Worm (Caenorhabditis elegans) whole organism, mixed stage, embryonic: ENCODE results near the gene bkip-1.

ENCODE experiments used
- M03D4.4 ChIP-seq: sonication (generic microtip); optimal IDR thresholded peaks from 2 replicates; lab custom pipeline; 2017; ENCODE audit warnings: mild to moderate bottlenecking, missing genetic modification characterization, missing compliant biosample characterization
- bed-3 ChIP-seq: fragments of 200-800 bp; sonication (Bioruptor generic); optimal IDR thresholded peaks from 3 replicates; lab custom pipeline; 2018; ENCODE audit warnings: mild to moderate bottlenecking, missing genetic modification characterization, moderate library complexity, missing compliant biosample characterization
- blmp-1 ChIP-seq: fragments of 150-350 bp; optimal IDR thresholded peaks from 2 replicates; lab custom pipeline; 2014; ENCODE audit warnings: missing biosample characterization, missing genetic modification characterization
- ceh-39 ChIP-seq: fragments of 150-350 bp; optimal IDR thresholded peaks from 2 replicates; lab custom pipeline; 2014; ENCODE audit warnings: missing biosample characterization, missing genetic modification characterization
- ceh-43 ChIP-seq: fragments of 200-800 bp; sonication (Bioruptor generic); optimal IDR thresholded peaks from 2 replicates; lab custom pipeline; 2018; ENCODE audit warnings: mild to moderate bottlenecking, missing genetic modification characterization, moderate library complexity, missing compliant biosample characterization
- ceh-83 ChIP-seq: fragments of 200-800 bp; sonication (Bioruptor generic); optimal IDR thresholded peaks from 2 replicates; lab custom pipeline; 2018; ENCODE audit warnings: mild to moderate bottlenecking, missing genetic modification characterization, missing compliant biosample characterization
- ces-1 ChIP-seq: fragments of 150-350 bp; optimal IDR thresholded peaks from 2 replicates; lab custom pipeline; 2014; ENCODE audit warnings: missing biosample characterization, missing genetic modification reagents, missing genetic modification characterization
- drap-1 ChIP-seq: fragments of 200-800 bp; sonication (Bioruptor generic); optimal IDR thresholded peaks from 3 replicates; lab custom pipeline; 2018; ENCODE audit warnings: mild to moderate bottlenecking, missing genetic modification characterization, missing compliant biosample characterization
- elt-1 ChIP-seq: sonication (generic microtip); optimal IDR thresholded peaks from 2 replicates; lab custom pipeline; 2017; ENCODE audit warnings: missing genetic modification characterization, mild to moderate bottlenecking, missing compliant biosample characterization, antibody characterized with exemption, moderate library complexity, borderline replicate concordance; ENCODE audit not compliant: insufficient read depth
- elt-3 ChIP-seq: fragments of 150-350 bp; optimal IDR thresholded peaks from 2 replicates; lab custom pipeline; 2014; ENCODE audit warnings: missing biosample characterization, missing genetic modification characterization
- flh-1 ChIP-seq: fragments of 200-800 bp; sonication (Bioruptor generic); optimal IDR thresholded peaks from 2 replicates; lab custom pipeline; 2018; ENCODE audit warnings: mild to moderate bottlenecking, missing genetic modification characterization, moderate library complexity, missing compliant biosample characterization
- ham-2 ChIP-seq: fragments of 200-800 bp; sonication (Bioruptor generic); optimal IDR thresholded peaks from 2 replicates; lab custom pipeline; 2018; ENCODE audit warnings: mild to moderate bottlenecking, missing genetic modification characterization, missing compliant biosample characterization
- hlh-1 ChIP-seq: fragments of 150-350 bp; optimal IDR thresholded peaks from 2 replicates; lab custom pipeline; 2014; ENCODE audit warnings: missing biosample characterization, missing genetic modification reagents, missing genetic modification characterization
- lin-13 ChIP-seq: fragments of 150-350 bp; optimal IDR thresholded peaks from 2 replicates; lab custom pipeline; 2014; ENCODE audit warnings: missing biosample characterization, missing genetic modification characterization
- lin-32 ChIP-seq: fragments of 200-800 bp; sonication (Bioruptor generic); optimal IDR thresholded peaks from 2 replicates; lab custom pipeline; 2018; ENCODE audit warnings: mild to moderate bottlenecking, missing genetic modification characterization, missing compliant biosample characterization
- lsy-2 ChIP-seq: fragments of 150-350 bp; optimal IDR thresholded peaks from 2 replicates; lab custom pipeline; 2014; ENCODE audit warnings: missing biosample characterization, missing genetic modification characterization
- mab-5 ChIP-seq: fragments of 150-350 bp; optimal IDR thresholded peaks from 2 replicates; lab custom pipeline; 2014; ENCODE audit warnings: missing biosample characterization, missing genetic modification characterization
- mep-1 ChIP-seq: fragments of 150-350 bp; optimal IDR thresholded peaks from 2 replicates; lab custom pipeline; 2017; ENCODE audit warnings: missing biosample characterization, missing genetic modification reagents, missing genetic modification characterization, inconsistent platforms
- nhr-12 ChIP-seq: fragments of 150-350 bp; optimal IDR thresholded peaks from 2 replicates; lab custom pipeline; 2014; ENCODE audit warnings: missing biosample characterization, missing genetic modification characterization
- nhr-2 ChIP-seq: fragments of 150-350 bp; optimal IDR thresholded peaks from 2 replicates; lab custom pipeline; 2014; ENCODE audit warnings: missing biosample characterization, missing genetic modification characterization
- nhr-237 ChIP-seq: fragments of 150-350 bp; optimal IDR thresholded peaks from 2 replicates; lab custom pipeline; 2014; ENCODE audit warnings: missing biosample characterization, missing genetic modification characterization
- nhr-28 ChIP-seq: fragments of 150-350 bp; optimal IDR thresholded peaks from 2 replicates; lab custom pipeline; 2014; ENCODE audit warnings: missing biosample characterization, missing genetic modification characterization
- nhr-76 ChIP-seq: sonication (generic microtip); optimal IDR thresholded peaks from 2 replicates; lab custom pipeline; 2017; ENCODE audit warnings: missing biosample characterization, missing genetic modification characterization
- pha-4 ChIP-seq: fragments of 150-350 bp; optimal IDR thresholded peaks from 2 replicates; lab custom pipeline; 2018; ENCODE audit warnings: missing biosample characterization, missing genetic modification reagents, missing genetic modification characterization
- sem-2 ChIP-seq: fragments of 200-800 bp; sonication (Bioruptor generic); optimal IDR thresholded peaks from 2 replicates; lab custom pipeline; 2018; ENCODE audit warnings: mild to moderate bottlenecking, missing genetic modification characterization, missing compliant biosample characterization
- sptf-1 ChIP-seq: sonication (generic microtip); optimal IDR thresholded peaks from 2 replicates; lab custom pipeline; 2017; ENCODE audit warnings: mild to moderate bottlenecking, missing genetic modification characterization, moderate library complexity, missing compliant biosample characterization
- tbx-8 ChIP-seq: fragments of 200-800 bp; sonication (Bioruptor generic); optimal IDR thresholded peaks from 2 replicates; lab custom pipeline; 2018; ENCODE audit warnings: mild to moderate bottlenecking, missing genetic modification characterization, moderate library complexity, missing compliant biosample characterization
- unc-120 ChIP-seq: sonication (generic microtip); optimal IDR thresholded peaks from 2 replicates; lab custom pipeline; 2017; ENCODE audit warnings: missing genetic modification characterization, missing compliant biosample characterization; ENCODE audit not compliant: poor library complexity, severe bottlenecking
- unc-39 ChIP-seq: fragments of 150-350 bp; optimal IDR thresholded peaks from 2 replicates; lab custom pipeline; 2014; ENCODE audit warnings: missing biosample characterization, missing genetic modification characterization
- unc-62 ChIP-seq: fragments of 150-350 bp; optimal IDR thresholded peaks from 2 replicates; lab custom pipeline; 2014; ENCODE audit warnings: missing biosample characterization, missing genetic modification reagents, missing genetic modification characterization
- zip-8 ChIP-seq: fragments of 150-350 bp; optimal IDR thresholded peaks from 2 replicates; lab custom pipeline; 2014; ENCODE audit warnings: missing biosample characterization, missing genetic modification characterization
- ztf-11 ChIP-seq: fragments of 150-350 bp; optimal IDR thresholded peaks from 2 replicates; lab custom pipeline; 2014; ENCODE audit warnings: missing biosample characterization, missing genetic modification characterization

The bkip-1 gene

DNA sequence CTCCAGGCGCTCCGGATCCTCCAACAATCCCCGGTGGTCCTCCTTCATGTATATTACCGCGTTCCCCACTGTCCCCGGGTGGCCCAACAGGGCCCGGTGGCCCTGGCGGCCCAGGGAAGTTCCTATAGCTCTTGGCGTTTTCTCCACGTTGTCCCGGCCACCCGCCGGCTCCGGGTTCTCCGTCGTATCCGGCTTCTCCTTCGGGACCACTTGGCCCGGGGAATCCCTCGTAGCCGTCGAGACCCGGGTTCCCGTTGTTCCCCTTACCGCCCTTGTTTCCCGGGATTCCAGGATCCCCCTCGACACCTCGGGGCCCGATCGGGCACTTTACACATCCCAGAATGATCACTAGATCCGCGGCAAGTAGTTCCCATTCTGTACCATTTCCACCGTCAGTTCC, 9.9 kb upstream of the bkip-1 start:
- TF ChIP-seq lsy-2 (tag; lab: Kevin White, UChicago), result no peak
- no peak for TF ChIP-seq mab-5 (tag; lab: Kevin White, UChicago)
- no peak for TF ChIP-seq ham-2
- TF ChIP-seq ces-1, result no peak
- no peak for TF ChIP-seq ztf-11 (tag; lab: Kevin White, UChicago)
- TF ChIP-seq M03D4.4 (tag; lab: Kevin White, UChicago), result no peak

DNA sequence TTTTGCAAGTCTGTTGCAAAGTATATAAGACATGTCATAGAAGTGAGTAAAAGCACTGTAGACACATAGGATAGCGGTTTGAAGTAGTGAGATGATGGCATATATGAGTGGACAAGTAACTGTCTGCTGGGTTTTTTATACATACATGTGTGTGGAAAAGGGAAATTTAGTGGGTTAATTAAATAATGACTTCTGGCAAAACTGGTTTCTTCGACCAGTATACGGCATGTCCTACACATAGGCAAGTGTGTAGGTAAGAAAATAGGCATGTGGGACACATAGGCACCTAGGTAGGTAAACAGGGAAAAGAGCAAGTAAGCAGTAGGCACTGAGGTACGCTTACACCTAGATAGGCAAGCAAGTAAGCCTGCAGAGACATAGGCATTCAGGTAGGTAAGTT, 6.5 kb upstream of the bkip-1 start, which contains the start of gene col-87:
col-87 (minus strand) TSS at position 101 of the 400 bp plus-strand sequence.
- TF ChIP-seq mab-5 (tag; lab: Kevin White, UChicago), result no peak
- TF ChIP-seq nhr-12, result no peak
- no peak for TF ChIP-seq ceh-43
- no peak for TF ChIP-seq M03D4.4 (tag; lab: Kevin White, UChicago)
- TF ChIP-seq nhr-76 (tag; lab: Kevin White, UChicago), result no peak
- TF ChIP-seq unc-120 (tag; lab: Kevin White, UChicago), result no peak
- TF ChIP-seq sptf-1 (tag; lab: Kevin White, UChicago), result no peak
- no peak for TF ChIP-seq ham-2
- no peak for TF ChIP-seq lin-13
- TF ChIP-seq hlh-1 (tag; lab: Kevin White, UChicago), result no peak

DNA sequence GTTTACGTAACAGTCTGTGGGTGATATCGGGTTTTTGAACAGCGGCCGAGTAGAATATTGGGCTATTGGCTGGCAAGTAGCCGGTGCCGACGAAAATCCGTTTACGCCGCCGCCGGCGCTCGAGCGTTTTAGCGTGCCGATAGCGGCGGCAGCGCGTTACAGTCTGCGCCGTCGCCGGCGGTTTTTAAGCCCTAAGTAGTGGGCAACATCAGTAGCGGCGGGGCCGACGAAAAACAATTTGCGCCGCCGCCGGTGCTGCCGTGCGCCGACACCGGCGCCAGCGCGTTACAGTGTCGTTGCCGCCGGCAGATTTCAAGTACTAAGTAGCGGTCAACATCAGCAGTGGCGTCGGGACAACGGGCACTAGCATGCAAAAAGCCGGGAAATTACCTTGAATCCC, 5.2 kb upstream of the bkip-1 start:
- TF ChIP-seq blmp-1 (tag; lab: Kevin White, UChicago) (no peak), sem-2 (no peak), unc-62 (no peak), nhr-2 (tag; lab: Kevin White, UChicago) (no peak), drap-1 (GFP tag; lab: Kevin White, UChicago) (no peak), mep-1 (no peak)

DNA sequence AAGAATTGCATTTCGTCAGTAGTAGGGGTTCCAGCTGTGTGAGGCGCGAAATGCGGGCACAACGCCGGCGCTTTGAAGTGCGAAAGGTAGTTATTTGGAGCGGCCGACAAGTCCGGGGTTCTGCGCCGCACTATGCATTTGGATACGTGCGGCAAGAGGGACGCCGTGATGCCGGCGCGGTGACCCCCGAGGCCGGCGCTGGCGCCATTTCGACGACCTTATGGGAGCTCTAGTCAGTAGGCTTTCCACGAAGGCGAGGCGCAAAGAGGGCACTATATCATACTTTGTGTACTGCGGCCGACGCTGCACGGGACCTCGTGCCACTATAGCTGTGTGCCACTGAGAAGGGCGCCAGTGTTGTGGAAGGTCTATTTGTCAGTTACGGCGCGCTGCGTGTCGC, 4.2 kb upstream of the bkip-1 start:
- no peak for TF ChIP-seq elt-3 (tag; lab: Kevin White, UChicago)
- no peak for TF ChIP-seq mep-1
- no peak for TF ChIP-seq blmp-1 (tag; lab: Kevin White, UChicago)
- TF ChIP-seq bed-3 (GFP tag; lab: Kevin White, UChicago), result no peak
- no peak for TF ChIP-seq hlh-1 (tag; lab: Kevin White, UChicago)
- no peak for TF ChIP-seq unc-62
- no peak for TF ChIP-seq unc-120 (tag; lab: Kevin White, UChicago)
- TF ChIP-seq tbx-8, result no peak
- no peak for TF ChIP-seq nhr-76 (tag; lab: Kevin White, UChicago)
- TF ChIP-seq drap-1 (GFP tag; lab: Kevin White, UChicago), result no peak
- TF ChIP-seq mab-5 (tag; lab: Kevin White, UChicago), result no peak
- TF ChIP-seq sem-2, result no peak
- no peak for TF ChIP-seq elt-1 (tag; lab: Kevin White, UChicago)

DNA sequence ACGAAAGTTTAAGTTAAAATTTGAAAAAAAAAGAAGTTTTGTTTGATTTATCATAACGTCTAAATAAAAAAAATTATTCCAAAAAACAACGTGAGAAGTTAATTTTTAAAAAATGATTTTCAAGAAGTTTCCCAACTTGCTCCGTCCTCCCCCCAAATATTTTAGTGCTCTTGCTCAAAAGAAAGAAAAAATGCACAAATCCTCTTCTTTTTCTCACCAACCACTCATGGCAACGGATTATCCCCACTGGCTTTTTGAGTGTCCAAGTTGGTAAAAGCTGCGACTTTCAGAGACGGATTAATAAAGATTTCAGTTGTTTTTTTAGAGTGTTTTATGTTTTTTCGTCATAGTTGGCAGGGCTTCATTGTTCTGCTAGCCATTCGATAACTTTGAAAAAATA, 3.5 kb upstream of the bkip-1 start, which contains the start of gene Y39G8C.2:
Y39G8C.2 (minus strand) TSS at position 101 of the 400 bp plus-strand sequence.
- TF ChIP-seq mep-1 (no peak), ceh-39 (tag; lab: Kevin White, UChicago) (no peak), zip-8 (no peak), drap-1 (GFP tag; lab: Kevin White, UChicago) (no peak), lin-13 (no peak), lin-32 (GFP tag; lab: Kevin White, UChicago) (no peak), elt-1 (tag; lab: Kevin White, UChicago) (no peak), sptf-1 (tag; lab: Kevin White, UChicago) (no peak), ces-1 (no peak), pha-4 (tag; lab: Kevin White, UChicago) (no peak), nhr-28 (no peak), flh-1 (GFP tag; lab: Kevin White, UChicago) (no peak), nhr-12 (no peak), blmp-1 (tag; lab: Kevin White, UChicago) (no peak), unc-39 (tag; lab: Kevin White, UChicago) (no peak), nhr-237 (tag; lab: Kevin White, UChicago) (no peak), ceh-83 (no peak), ceh-43 (no peak), nhr-76 (tag; lab: Kevin White, UChicago) (no peak), tbx-8 (no peak)
